Fruit fly (Drosophila melanogaster) whole organism, wandering third instar larva: ENCODE measurements around the gene slam.

Experiments used
- Abd-B ChIP-seq: fragments of >200 bp; optimal IDR thresholded peaks from 2 replicates; lab custom pipeline; 2017; ENCODE audit warnings: missing biosample characterization, missing genetic modification characterization
- CG9705 ChIP-seq: fragments of 200-800 bp; sonication (Bioruptor generic); optimal IDR thresholded peaks from 2 replicates; lab custom pipeline; 2018; ENCODE audit warnings: missing biosample characterization, mild to moderate bottlenecking, missing genetic modification characterization
- CrebA ChIP-seq: fragments of 200-800 bp; sonication (Bioruptor generic); optimal IDR thresholded peaks from 2 replicates; lab custom pipeline; 2016; ENCODE audit warnings: missing biosample characterization, mild to moderate bottlenecking, missing genetic modification characterization, borderline replicate concordance
- Dif ChIP-seq: fragments of 200-275, 200-300 bp; sonication (Bioruptor generic); optimal IDR thresholded peaks from 2 replicates; lab custom pipeline; 2018; ENCODE audit warnings: missing biosample characterization, missing genetic modification characterization; ENCODE audit not compliant: partially characterized antibody
- GATAd ChIP-seq: sonication (Bioruptor generic); optimal IDR thresholded peaks from 2 replicates; lab custom pipeline; 2016; ENCODE audit warnings: missing biosample characterization, missing genetic modification characterization
- HLH106 ChIP-seq: fragments of 200-800 bp; optimal IDR thresholded peaks from 3 replicates; lab custom pipeline; 2019; ENCODE audit warnings: missing biosample characterization, mild to moderate bottlenecking, missing genetic modification characterization, moderate library complexity
- Hnf4 ChIP-seq: fragments of 200-800 bp; sonication (Bioruptor generic); optimal IDR thresholded peaks from 2 replicates; lab custom pipeline; 2016; ENCODE audit warnings: missing biosample characterization, mild to moderate bottlenecking, missing genetic modification characterization
- Hr78 ChIP-seq: fragments of >200 bp; optimal IDR thresholded peaks from 2 replicates; lab custom pipeline; 2017; ENCODE audit warnings: missing biosample characterization, missing genetic modification characterization
- Hr83 ChIP-seq: fragments of 200-300 bp; sonication (Bioruptor generic); optimal IDR thresholded peaks from 2 replicates; lab custom pipeline; 2016; ENCODE audit warnings: missing biosample characterization, mild to moderate bottlenecking, missing genetic modification characterization, moderate library complexity; ENCODE audit not compliant: poor library complexity, severe bottlenecking
- Jra ChIP-seq: sonication (Bioruptor generic); optimal IDR thresholded peaks from 2 replicates; lab custom pipeline; 2016; ENCODE audit warnings: missing biosample characterization, missing genetic modification characterization
- Mio ChIP-seq: sonication (Bioruptor generic); optimal IDR thresholded peaks from 2 replicates; lab custom pipeline; 2016; ENCODE audit warnings: missing biosample characterization, missing genetic modification characterization
- Myc ChIP-seq: fragments of >200 bp; optimal IDR thresholded peaks from 2 replicates; lab custom pipeline; 2017
- N ChIP-seq: fragments of >200 bp; optimal IDR thresholded peaks from 2 replicates; lab custom pipeline; 2018; ENCODE audit warnings: missing biosample characterization, missing external identifiers, missing genetic modification characterization
- OdsH ChIP-seq: fragments of 200-800 bp; sonication (Bioruptor generic); optimal IDR thresholded peaks from 2 replicates; lab custom pipeline; 2016; ENCODE audit warnings: missing biosample characterization, mild to moderate bottlenecking, missing genetic modification characterization
- Rel ChIP-seq, 2 experiments: fragments of 200-800 bp; sonication (Bioruptor generic) in 1 of 2; optimal IDR thresholded peaks; 2 replicates in 1 of 2; 3 replicates in 1 of 2; lab custom pipeline; 2016 to 2019; ENCODE audit warnings: mild to moderate bottlenecking in 2 of 2, missing biosample characterization in 2 of 2, missing genetic modification characterization in 2 of 2, moderate library complexity in 1 of 2
- Vsx2 ChIP-seq: fragments of 200-300, 225-300 bp; sonication (Bioruptor generic); optimal IDR thresholded peaks from 2 replicates; lab custom pipeline; 2018; ENCODE audit warnings: missing biosample characterization, missing genetic modification characterization; ENCODE audit not compliant: partially characterized antibody
- br ChIP-seq: fragments of 200-800 bp; sonication (Bioruptor generic); optimal IDR thresholded peaks from 2 replicates; lab custom pipeline; 2016; ENCODE audit warnings: missing biosample characterization, missing genetic modification characterization
- brk ChIP-seq: fragments of 200-800 bp; sonication (Bioruptor generic); optimal IDR thresholded peaks from 2 replicates; lab custom pipeline; 2016; ENCODE audit warnings: missing biosample characterization, mild to moderate bottlenecking, missing genetic modification characterization
- dl ChIP-seq, 2 experiments: fragments of 175-275, 200-275 bp in 1 of 2; fragments of 200-275 bp in 1 of 2; sonication (Bioruptor generic); optimal IDR thresholded peaks; lab custom pipeline; 2018; ENCODE audit warnings: mild to moderate bottlenecking in 2 of 2, missing biosample characterization in 2 of 2, missing genetic modification characterization in 2 of 2, moderate library complexity in 2 of 2; ENCODE audit not compliant: partially characterized antibody in 2 of 2, insufficient read depth in 1 of 2
- dsf ChIP-seq: sonication (Bioruptor generic); optimal IDR thresholded peaks from 2 replicates; lab custom pipeline; 2016; ENCODE audit warnings: missing biosample characterization, missing genetic modification characterization, borderline replicate concordance
- ey ChIP-seq: fragments of 200-800 bp; sonication (Bioruptor generic); optimal IDR thresholded peaks from 2 replicates; lab custom pipeline; 2016; ENCODE audit warnings: missing biosample characterization, missing genetic modification characterization
- foxo ChIP-seq, 2 experiments: fragments of 200-800 bp; sonication (Bioruptor generic); optimal IDR thresholded peaks; 2 replicates in 1 of 2; 3 replicates in 1 of 2; lab custom pipeline; 2016 to 2017; ENCODE audit warnings: missing biosample characterization in 2 of 2, missing genetic modification characterization in 2 of 2
- h ChIP-seq: fragments of 200-800 bp; sonication (Bioruptor generic); optimal IDR thresholded peaks from 3 replicates; lab custom pipeline; 2016; ENCODE audit warnings: missing biosample characterization, mild to moderate bottlenecking, missing genetic modification characterization
- pan ChIP-seq: fragments of >200 bp; optimal IDR thresholded peaks from 2 replicates; lab custom pipeline; 2017
- psq ChIP-seq: fragments of 200-800 bp; sonication (Bioruptor generic); optimal IDR thresholded peaks from 3 replicates; lab custom pipeline; 2017; ENCODE audit warnings: missing biosample characterization, mild to moderate bottlenecking, missing genetic modification characterization, moderate library complexity
- rgr ChIP-seq: fragments of 200-800 bp; sonication (Bioruptor generic); optimal IDR thresholded peaks from 3 replicates; lab custom pipeline; 2016; ENCODE audit warnings: missing biosample characterization, mild to moderate bottlenecking, missing genetic modification characterization
- sage ChIP-seq: fragments of 200-800 bp; sonication (Bioruptor generic); optimal IDR thresholded peaks from 2 replicates; lab custom pipeline; 2016; ENCODE audit warnings: missing biosample characterization, mild to moderate bottlenecking, missing genetic modification characterization
- sv ChIP-seq: fragments of 200-800 bp; sonication (Bioruptor generic); optimal IDR thresholded peaks from 3 replicates; lab custom pipeline; 2016; ENCODE audit warnings: missing biosample characterization, missing genetic modification characterization
- tai ChIP-seq: sonication (Bioruptor generic); optimal IDR thresholded peaks from 2 replicates; lab custom pipeline; 2016; ENCODE audit warnings: missing biosample characterization, missing genetic modification characterization
- usp ChIP-seq: fragments of >200 bp; optimal IDR thresholded peaks from 2 replicates; lab custom pipeline; 2017; ENCODE audit warnings: missing biosample characterization, missing genetic modification characterization

The slam gene

DNA sequence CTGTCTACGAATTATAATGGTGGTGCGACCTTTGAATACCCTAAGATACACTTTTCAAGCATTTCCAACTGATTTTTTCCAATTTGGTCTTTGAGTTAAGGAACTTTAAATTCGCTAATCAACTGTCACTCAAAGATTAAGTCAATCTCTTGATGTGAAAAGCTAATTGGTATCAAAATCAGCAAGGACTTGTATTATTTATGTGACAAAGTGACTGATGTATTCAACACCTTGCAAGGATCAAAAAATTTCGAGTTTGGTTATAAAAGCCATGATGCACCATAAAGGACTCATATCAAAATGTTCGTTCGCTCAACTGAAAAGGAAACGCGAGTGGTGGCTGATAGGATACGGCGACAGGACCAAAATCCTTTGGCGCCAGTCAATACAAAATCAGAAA, 17.5 kb upstream of the slam start, which contains the start of gene ppk14:
ppk14 (plus strand) TSS at position 301 of the 400 bp plus-strand sequence.
- TF ChIP-seq Hnf4 (GFP tag; lab: Kevin White, UChicago) (no peak), Jra (GFP tag; lab: Kevin White, UChicago) (no peak), dsf (GFP tag; lab: Kevin White, UChicago) (no peak), CG9705 (GFP tag; lab: Kevin White, UChicago) (no peak), dl (GFP tag; optimal IDR thresholded peaks at IDR 0.05; lab: Kevin White, UChicago; ENCODE audit: insufficient read depth in 1 of 2, partially characterized antibody in 2 of 2) (no peak), Mio (no peak), foxo (GFP tag; optimal IDR thresholded peaks at IDR 0.05; lab: Kevin White, UChicago) (no peak), ey (GFP tag; lab: Kevin White, UChicago) (no peak), Rel (GFP tag; optimal IDR thresholded peaks at IDR 0.05; lab: Kevin White, UChicago) (no peak), Rel (tag; optimal IDR thresholded peaks at IDR 0.05; lab: Kevin White, UChicago) (no peak), psq (GFP tag; lab: Kevin White, UChicago) (no peak), Vsx2 (no peak), Hr83 (GFP tag; lab: Kevin White, UChicago) (no peak)

DNA sequence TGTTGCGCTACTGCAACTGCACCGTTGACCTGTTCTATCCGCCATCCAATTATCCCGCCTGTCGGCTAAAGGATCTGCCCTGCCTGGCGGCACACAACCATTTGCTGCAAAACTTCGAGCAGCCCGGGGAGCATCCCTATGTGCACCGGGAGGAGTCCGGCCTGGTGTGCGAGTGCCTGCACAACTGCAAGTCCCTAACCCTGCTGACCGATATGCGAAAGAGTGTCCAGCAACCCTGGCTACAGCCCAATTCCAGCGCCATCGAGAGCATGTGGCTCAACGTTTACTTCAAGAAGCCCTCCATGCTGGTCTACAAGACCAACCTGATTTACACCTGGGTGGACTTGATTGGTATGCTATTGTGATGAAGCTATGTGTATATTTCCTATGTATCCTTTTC, 16.1 kb upstream of the slam start:
- TF ChIP-seq Jra (GFP tag; lab: Kevin White, UChicago) = no peak
- no peak for TF ChIP-seq Rel (GFP tag; optimal IDR thresholded peaks at IDR 0.05; lab: Kevin White, UChicago)
- no peak for TF ChIP-seq Rel (tag; optimal IDR thresholded peaks at IDR 0.05; lab: Kevin White, UChicago)
- no peak for TF ChIP-seq Hr78 (GFP tag; lab: Kevin White, UChicago)
- no peak for TF ChIP-seq GATAd (GFP tag; lab: Kevin White, UChicago)
- TF ChIP-seq foxo (GFP tag; optimal IDR thresholded peaks at IDR 0.05; lab: Kevin White, UChicago) = no peak
- no peak for TF ChIP-seq HLH106 (tag; lab: Kevin White, UChicago)
- TF ChIP-seq Mio = no peak
- no peak for TF ChIP-seq pan (lab: Kevin White, UChicago)
- TF ChIP-seq usp = no peak
- TF ChIP-seq dl (GFP tag; optimal IDR thresholded peaks at IDR 0.05; lab: Kevin White, UChicago; ENCODE audit: insufficient read depth in 1 of 2, partially characterized antibody in 2 of 2) = no peak
- TF ChIP-seq Myc (lab: Kevin White, UChicago) = no peak
- no peak for TF ChIP-seq sv (GFP tag; lab: Kevin White, UChicago)
- no peak for TF ChIP-seq ey (GFP tag; lab: Kevin White, UChicago)
- no peak for TF ChIP-seq brk (GFP tag; lab: Kevin White, UChicago)
- TF ChIP-seq N (GFP tag; lab: Kevin White, UChicago) = no peak
- TF ChIP-seq tai (GFP tag; lab: Kevin White, UChicago) = no peak
- no peak for TF ChIP-seq Dif (GFP tag; lab: Kevin White, UChicago)
- TF ChIP-seq h (GFP tag; lab: Kevin White, UChicago) = no peak
- TF ChIP-seq Abd-B (GFP tag; lab: Kevin White, UChicago) = no peak

dm6 chr2L:6356686-6357362, 15.4 kb upstream of the slam start:
- TF ChIP-seq brk (GFP tag; lab: Kevin White, UChicago) (no peak), Mio (no peak), Myc (lab: Kevin White, UChicago) (peak; percentile 68), foxo (GFP tag; optimal IDR thresholded peaks at IDR 0.05; lab: Kevin White, UChicago) (peak in 1 of 2 experiments; percentile 3)

- no peak for TF ChIP-seq ey (GFP tag; lab: Kevin White, UChicago)
- TF ChIP-seq br (GFP tag; lab: Kevin White, UChicago) = no peak
- TF ChIP-seq Mio = no peak
- no peak for TF ChIP-seq CG9705 (GFP tag; lab: Kevin White, UChicago)
- TF ChIP-seq OdsH (GFP tag; lab: Kevin White, UChicago) = no peak
- TF ChIP-seq usp = no peak
- TF ChIP-seq Jra (GFP tag; lab: Kevin White, UChicago) = no peak
- no peak for TF ChIP-seq dsf (GFP tag; lab: Kevin White, UChicago)
- TF ChIP-seq tai (GFP tag; lab: Kevin White, UChicago) = no peak
- TF ChIP-seq CrebA (GFP tag; lab: Kevin White, UChicago) = no peak
- TF ChIP-seq sage (GFP tag; lab: Kevin White, UChicago) = no peak
- no peak for TF ChIP-seq Abd-B (GFP tag; lab: Kevin White, UChicago)
- no peak for TF ChIP-seq rgr (GFP tag; lab: Kevin White, UChicago)
- TF ChIP-seq Myc (lab: Kevin White, UChicago) = no peak
- TF ChIP-seq HLH106 (tag; lab: Kevin White, UChicago) = no peak
Observed at dm6 chr2L:6358218-6358617, 14.0 kb upstream of the slam start, which contains the start of gene CG9500. TSS of gene CG9500 (minus strand) at chr2L:6358318.
